Worm (Caenorhabditis elegans): ENCODE results near the gene C39E9.8.

ce11 chrIV:13032153-13032552, 47.1 kb upstream of the C39E9.8 start:
- TF ChIP-seq sea-2 (GFP tag; optimal IDR thresholded peaks at IDR 0.05) = no peak
- no peak for TF ChIP-seq unc-39 (tag; optimal IDR thresholded peaks at IDR 0.05)
- peak; percentile 64 for TF ChIP-seq pha-4 (tag; optimal IDR thresholded peaks at IDR 0.05)
